Worm (Caenorhabditis elegans): ENCODE results near the gene F47B8.5.
A peak's percentile ranks its signal among the peaks of the same experiment; 100 is the strongest.

ce11 chrV:14354258-14354877, 26.7 kb upstream of the F47B8.5 start, which contains the start of gene Y49A3A.3:
- TF ChIP-seq lim-7 (GFP tag; IDR thresholded peaks at IDR 0.05): no peak
- no peak for TF ChIP-seq nhr-11 (tag; optimal IDR thresholded peaks at IDR 0.05)
- peak; percentile 83 for TF ChIP-seq aly-2 (tag; optimal IDR thresholded peaks at IDR 0.05)
- TF ChIP-seq lin-1 (GFP tag; IDR thresholded peaks at IDR 0.05): peak; percentile 42; the same call in 1 of the 2 replicates
- peak; percentile 60 for TF ChIP-seq dve-1 (tag; optimal IDR thresholded peaks at IDR 0.05; ENCODE audit: insufficient read depth)
- TF ChIP-seq unc-39 (tag; optimal IDR thresholded peaks at IDR 0.05): no peak
- no peak for TF ChIP-seq pqm-1 (tag; optimal IDR thresholded peaks at IDR 0.05)
- peak in 1 of 2 experiments; percentile 94 for TF ChIP-seq unc-62 (GFP tag; optimal IDR thresholded peaks at IDR 0.05 in 1 of 2)
- no peak for TF ChIP-seq unc-62 (tag; optimal IDR thresholded peaks at IDR 0.05)
- TF ChIP-seq attf-4 (tag; optimal IDR thresholded peaks at IDR 0.05): no peak

Data from whole organism, L4 larva.